Worm (Caenorhabditis elegans): ENCODE measurements around the gene Y62H9A.14.
A peak's percentile ranks its signal among the peaks of the same experiment; 100 is the strongest.

Gene Y62H9A.14

DNA sequence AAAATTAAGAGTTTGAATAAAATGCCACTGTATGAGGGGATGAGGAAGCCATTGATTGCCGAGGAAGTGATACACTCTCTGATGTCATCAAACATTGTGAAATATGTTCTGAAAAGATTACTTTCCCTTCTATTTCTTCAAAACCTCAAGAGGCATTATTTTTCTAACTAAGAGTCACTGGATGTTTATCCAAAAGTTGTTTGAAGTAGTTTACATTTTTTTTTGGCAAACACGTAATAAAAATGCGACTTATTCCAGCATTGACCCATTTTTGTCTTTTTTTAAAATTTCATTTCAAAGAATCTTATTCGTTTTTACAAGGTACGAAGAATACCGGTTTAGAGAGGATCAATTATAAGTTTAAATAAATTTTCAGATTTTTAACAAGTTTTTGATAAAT is 13.8 kb upstream of the Y62H9A.14 start, which contains the start of gene Y62H9A.11:
Gene Y62H9A.11, minus strand, starts transcription at position 101 of the 400 bp plus-strand sequence.
- TF ChIP-seq mcd-1 (GFP tag; IDR thresholded peaks at IDR 0.05): no peak
- TF ChIP-seq ztf-28 (GFP tag; IDR thresholded peaks at IDR 0.05): no peak
- TF ChIP-seq unc-62 (GFP tag; optimal IDR thresholded peaks at IDR 0.05): no peak
- no peak for TF ChIP-seq B0035.1 (tag; optimal IDR thresholded peaks at IDR 0.05)
- TF ChIP-seq F49E8.2 (tag; optimal IDR thresholded peaks at IDR 0.05; ENCODE audit: insufficient read depth): no peak
- no peak for TF ChIP-seq F39B2.1 (GFP tag; IDR thresholded peaks at IDR 0.05)
- no peak for TF ChIP-seq attf-6 (GFP tag; IDR thresholded peaks at IDR 0.05)
- TF ChIP-seq sea-2 (GFP tag; IDR thresholded peaks at IDR 0.05): no peak
- TF ChIP-seq Y56A3A.18 (GFP tag; IDR thresholded peaks at IDR 0.05): no peak
- no peak for TF ChIP-seq ama-1 (optimal IDR thresholded peaks at IDR 0.05)
- TF ChIP-seq ama-1 (GFP tag; optimal IDR thresholded peaks at IDR 0.05): no peak
- no peak for TF ChIP-seq ceh-100 (GFP tag; IDR thresholded peaks at IDR 0.05)
- no peak for TF ChIP-seq mxl-1 (tag; optimal IDR thresholded peaks at IDR 0.05)
- no peak for TF ChIP-seq pbrm-1 (GFP tag; IDR thresholded peaks at IDR 0.05)
- no peak for TF ChIP-seq Y67H2A.10 (GFP tag; conservative IDR thresholded peaks at IDR 0.05)
- TF ChIP-seq madf-6 (GFP tag; IDR thresholded peaks at IDR 0.05): no peak
- no peak for TF ChIP-seq ztf-26 (tag; optimal IDR thresholded peaks at IDR 0.05)
- TF ChIP-seq dpff-1 (tag; optimal IDR thresholded peaks at IDR 0.05): no peak
- TF ChIP-seq rpc-1 (optimal IDR thresholded peaks at IDR 0.05): no peak
- TF ChIP-seq rpc-1 (tag; optimal IDR thresholded peaks at IDR 0.05): no peak

DNA sequence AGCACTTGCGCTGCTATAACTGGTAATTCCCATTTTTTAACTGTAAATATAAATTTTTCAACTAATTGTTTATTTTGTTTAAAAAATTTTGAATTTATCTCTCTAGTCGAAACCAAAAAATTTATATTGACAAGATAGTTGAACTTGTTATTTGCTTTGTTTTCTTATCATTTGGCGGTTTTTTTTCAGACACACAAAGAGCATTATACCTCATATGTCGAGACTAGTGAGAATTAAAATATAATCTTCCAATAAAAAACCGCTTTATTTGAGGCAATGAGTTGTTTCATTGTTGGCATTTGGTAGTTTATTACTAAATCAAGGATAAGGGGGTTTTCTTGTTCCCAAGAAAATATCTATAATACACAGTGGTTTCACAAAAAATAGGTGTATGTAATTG is 12.8 kb upstream of the Y62H9A.14 start:
- TF ChIP-seq fkh-3 (tag; optimal IDR thresholded peaks at IDR 0.05): no peak
- TF ChIP-seq Y53G8AR.9 (GFP tag; conservative IDR thresholded peaks at IDR 0.05): no peak
- no peak for TF ChIP-seq lag-1 (GFP tag; IDR thresholded peaks at IDR 0.05)
- no peak for TF ChIP-seq F23B12.7 (tag; optimal IDR thresholded peaks at IDR 0.05; ENCODE audit: insufficient read depth)
- TF ChIP-seq madf-3 (GFP tag; IDR thresholded peaks at IDR 0.05): no peak
- TF ChIP-seq hmg-20 (GFP tag; IDR thresholded peaks at IDR 0.05): no peak

DNA sequence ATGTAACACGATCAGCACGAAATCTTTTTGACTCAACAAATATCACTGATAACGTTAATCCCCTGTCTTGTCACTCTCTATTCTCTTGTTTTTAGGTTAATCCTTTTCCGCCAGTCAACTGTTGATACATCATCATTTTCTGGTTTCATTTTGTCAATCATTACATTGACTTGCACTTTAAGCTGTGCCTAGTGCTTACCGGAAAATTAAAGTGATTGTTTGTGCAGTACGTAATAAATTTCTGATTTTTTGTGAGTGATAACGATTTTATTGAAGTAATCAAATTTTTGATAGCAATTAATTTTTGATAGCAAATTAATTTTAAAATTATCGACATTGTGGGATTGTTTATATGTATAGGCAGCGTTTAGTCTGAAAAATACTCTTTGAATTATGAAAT is 11.9 kb upstream of the Y62H9A.14 start:
- peak; percentile 66 for TF ChIP-seq nhr-80 (tag; optimal IDR thresholded peaks at IDR 0.05)
- no peak for TF ChIP-seq ztf-22 (GFP tag; optimal IDR thresholded peaks at IDR 0.05)
- TF ChIP-seq ets-4 (GFP tag; optimal IDR thresholded peaks at IDR 0.05): peak; percentile 35

DNA sequence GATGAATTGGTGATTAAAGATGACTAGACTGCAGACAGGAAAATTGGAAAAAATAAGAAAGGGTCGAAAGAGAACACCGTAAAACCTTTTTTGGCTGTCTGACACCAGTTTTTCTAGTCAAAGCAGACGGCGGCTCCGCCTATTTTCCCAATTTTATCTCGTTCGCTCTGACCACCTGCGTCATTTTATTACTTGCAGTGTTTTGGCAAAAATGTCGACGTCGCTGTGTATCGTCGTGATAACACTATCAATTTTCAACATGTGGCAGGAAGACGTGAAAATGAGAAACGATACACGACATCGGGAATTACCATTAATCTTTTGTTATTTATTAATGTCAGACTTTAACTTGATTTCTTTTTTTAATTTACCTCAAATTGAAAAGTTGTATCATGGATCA is 11.0 kb upstream of the Y62H9A.14 start, which contains the start of gene Y62H9A.15:
Gene Y62H9A.15, minus strand, starts transcription at position 100 of the 400 bp plus-strand sequence.
- peak; percentile 15 for TF ChIP-seq nhr-80 (tag; optimal IDR thresholded peaks at IDR 0.05)
- no peak for TF ChIP-seq efl-1 (GFP tag; optimal IDR thresholded peaks at IDR 0.05)
- no peak for TF ChIP-seq dpl-1 (GFP tag; optimal IDR thresholded peaks at IDR 0.05)

DNA sequence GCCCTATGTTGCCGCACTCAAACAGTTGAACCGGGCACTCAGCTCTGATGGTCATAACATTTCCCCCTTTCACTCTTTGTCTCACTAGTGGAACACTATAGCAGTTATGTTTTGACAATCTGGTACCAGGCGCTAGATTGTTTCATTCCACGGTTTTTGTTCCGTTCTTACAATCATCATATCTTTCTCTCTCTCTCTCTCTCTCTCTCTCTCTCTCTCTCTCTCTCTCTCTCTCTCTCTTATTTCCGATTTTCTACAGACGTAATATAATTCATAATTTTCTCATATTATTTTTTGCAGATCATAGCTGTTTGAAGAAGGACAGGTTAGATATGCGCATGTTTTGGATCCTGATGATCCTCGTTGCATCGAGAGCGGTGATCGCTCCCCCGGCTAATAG is 7.2 kb upstream of the Y62H9A.14 start, which contains the start of gene Y62H9A.12:
Gene Y62H9A.12, plus strand, starts transcription at position 301 of the 400 bp plus-strand sequence.
- TF ChIP-seq hmg-1.2 (GFP tag; IDR thresholded peaks at IDR 0.05) (no peak), K12H6.12 (tag; optimal IDR thresholded peaks at IDR 0.05) (no peak)

DNA sequence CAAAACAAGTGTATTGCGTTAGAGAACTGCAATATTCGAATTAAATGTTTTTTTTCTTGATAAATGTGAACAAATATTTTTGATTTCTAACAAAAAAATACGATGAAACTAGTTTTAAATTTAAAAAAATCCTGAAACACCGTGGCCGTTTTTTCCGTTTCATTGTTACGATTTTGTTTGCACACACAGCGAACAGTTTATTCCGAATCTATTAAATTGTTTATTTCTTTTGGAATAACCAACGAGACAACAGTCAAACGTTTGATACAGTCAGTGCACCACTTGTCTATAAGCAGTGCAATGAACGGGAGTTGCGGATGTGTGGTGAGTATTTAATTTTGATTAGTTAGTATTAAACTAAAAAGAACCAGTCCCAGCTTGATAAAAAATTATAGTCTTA is 4.3 kb upstream of the Y62H9A.14 start, which contains the start of gene Y62H9A.13:
Gene Y62H9A.13, plus strand, starts transcription at position 301 of the 400 bp plus-strand sequence.
- TF ChIP-seq sdz-38 (tag; optimal IDR thresholded peaks at IDR 0.05) (no peak), T26A5.8 (tag; optimal IDR thresholded peaks at IDR 0.05) (no peak), B0035.1 (tag; optimal IDR thresholded peaks at IDR 0.05) (no peak), aptf-3 (GFP tag; IDR thresholded peaks at IDR 0.05) (no peak), ceh-79 (tag; optimal IDR thresholded peaks at IDR 0.05) (no peak), dpff-1 (tag; optimal IDR thresholded peaks at IDR 0.05) (no peak), ztf-6 (GFP tag; IDR thresholded peaks at IDR 0.05) (no peak), lsl-1 (GFP tag; optimal IDR thresholded peaks at IDR 0.05) (no peak), ceh-40 (GFP tag; IDR thresholded peaks at IDR 0.05) (no peak), ztf-3 (GFP tag; optimal IDR thresholded peaks at IDR 0.05) (no peak), snpc-1.1 (tag; optimal IDR thresholded peaks at IDR 0.05; ENCODE audit: insufficient read depth) (no peak)

All from whole organism, young adult.